Fruit fly (Drosophila melanogaster): ENCODE results near the gene ndl.
A peak's percentile ranks its signal among the peaks of the same experiment; 100 is the strongest.

The ndl gene

dm6 chr3L:6576709-6577108 is 26.5 kb downstream of the ndl start (continued):
- TF ChIP-seq Hr39 (optimal IDR thresholded peaks at IDR 0.05) (no peak), onecut (GFP tag; IDR thresholded peaks at IDR 0.05) (peak; percentile 27; the same call in 1 of the 2 replicates), pita (GFP tag; optimal IDR thresholded peaks at IDR 0.05) (no peak), CG15514 (GFP tag; optimal IDR thresholded peaks at IDR 0.05) (peak; percentile 37), Stat92E (GFP tag; optimal IDR thresholded peaks at IDR 0.05) (no peak), Hey (tag; optimal IDR thresholded peaks at IDR 0.05) (no peak), CG14441 (GFP tag; IDR thresholded peaks at IDR 0.05) (peak; percentile 82), unc-4 (GFP tag; IDR thresholded peaks at IDR 0.05; ENCODE audit: partially characterized antibody) (no peak), lbe (GFP tag; optimal IDR thresholded peaks at IDR 0.05) (no peak), CG30403 (GFP tag; optimal IDR thresholded peaks at IDR 0.05) (peak; percentile 39), nerfin-1 (tag; optimal IDR thresholded peaks at IDR 0.05) (no peak), CG10565 (GFP tag; optimal IDR thresholded peaks at IDR 0.05) (no peak), org-1 (GFP tag; optimal IDR thresholded peaks at IDR 0.05) (peak; percentile 46), CG7372 (GFP tag; IDR thresholded peaks at IDR 0.05) (peak; percentile 56), CG18476 (GFP tag; optimal IDR thresholded peaks at IDR 0.05) (no peak), CG18619 (GFP tag; optimal IDR thresholded peaks at IDR 0.05) (peak; percentile 25), odd (GFP tag; optimal IDR thresholded peaks at IDR 0.05) (no peak), tin (GFP tag; optimal IDR thresholded peaks at IDR 0.05) (peak; percentile 51), CG12391 (tag; optimal IDR thresholded peaks at IDR 0.05) (no peak), Dbx (GFP tag; IDR thresholded peaks at IDR 0.05) (peak; percentile 47; the same call in 1 of the 3 replicates), corto (GFP tag; optimal IDR thresholded peaks at IDR 0.05) (no peak), CG12155 (GFP tag; optimal IDR thresholded peaks at IDR 0.05) (no peak), CG2678 (tag; optimal IDR thresholded peaks at IDR 0.05) (peak; percentile 81), GATAe (GFP tag; conservative IDR thresholded peaks at IDR 0.05) (no peak), pfk (GFP tag; optimal IDR thresholded peaks at IDR 0.05) (no peak), Rfx (GFP tag; IDR thresholded peaks at IDR 0.05) (peak; percentile 77), sob (GFP tag; IDR thresholded peaks at IDR 0.05) (peak; percentile 66), CG10959 (GFP tag; IDR thresholded peaks at IDR 0.05) (no peak), crc (GFP tag; optimal IDR thresholded peaks at IDR 0.05) (peak; percentile 36), run (tag; optimal IDR thresholded peaks at IDR 0.05) (no peak), CG11093 (GFP tag; IDR thresholded peaks at IDR 0.05) (peak; percentile 51; the same call in 1 of the 3 replicates), CG10979 (tag; optimal IDR thresholded peaks at IDR 0.05) (no peak), jigr1 (GFP tag; IDR thresholded peaks at IDR 0.05) (peak; percentile 60; the same call in 1 of the 3 replicates), CG11696 (GFP tag; IDR thresholded peaks at IDR 0.05) (peak; percentile 53; the same call in 1 of the 2 replicates), Side (GFP tag; optimal IDR thresholded peaks at IDR 0.05) (no peak), CG9932 (GFP tag; IDR thresholded peaks at IDR 0.05) (peak; percentile 42; the same call in 1 of the 2 replicates), dmrt99B (tag; optimal IDR thresholded peaks at IDR 0.05) (peak; percentile 87), ab (GFP tag; optimal IDR thresholded peaks at IDR 0.05) (no peak), CG17802 (tag; optimal IDR thresholded peaks at IDR 0.05) (no peak), ttk (GFP tag; IDR thresholded peaks at IDR 0.05) (peak; percentile 87), Dad (GFP tag; optimal IDR thresholded peaks at IDR 0.05) (peak; percentile 13), fu2 (GFP tag; optimal IDR thresholded peaks at IDR 0.05) (peak; percentile 32), az2 (GFP tag; optimal IDR thresholded peaks at IDR 0.05) (peak; percentile 30)

All from whole organism, embryonic.